Fruit fly (Drosophila melanogaster) whole organism, pupa: ENCODE measurements around the gene D19B.

ENCODE experiments used
- CG10348 ChIP-seq: fragments of 200-800 bp; sonication (Bioruptor generic); IDR thresholded peaks from 2 replicates; pipeline ENCODE4 v1.3.6; 2022; ENCODE audit warnings: missing biosample characterization, missing genetic modification characterization
- CG12605 ChIP-seq: fragments of 200-800 bp; sonication (Bioruptor generic); IDR thresholded peaks from 2 replicates; pipeline ENCODE4 v1.3.6; 2022; ENCODE audit warnings: missing biosample characterization, missing genetic modification characterization
- CG13204 ChIP-seq: fragments of 200-800 bp; sonication (Bioruptor generic); optimal IDR thresholded peaks from 2 replicates; lab custom pipeline; 2018; ENCODE audit warnings: missing biosample characterization, mild to moderate bottlenecking, missing genetic modification characterization, moderate library complexity
- CG14655 ChIP-seq: fragments of 200-800 bp; sonication (Bioruptor generic); optimal IDR thresholded peaks from 3 replicates; lab custom pipeline; 2017; ENCODE audit warnings: mild to moderate bottlenecking, missing biosample characterization, missing genetic modification reagents, missing genetic modification characterization
- CG15710 ChIP-seq: fragments of 200-800 bp; sonication (Bioruptor generic); optimal IDR thresholded peaks from 2 replicates; lab custom pipeline; 2018; ENCODE audit warnings: missing biosample characterization, mild to moderate bottlenecking, missing genetic modification characterization, moderate library complexity
- CG17806 ChIP-seq: fragments of 200-800 bp; sonication (Bioruptor generic); optimal IDR thresholded peaks from 2 replicates; lab custom pipeline; 2018; ENCODE audit warnings: missing biosample characterization, mild to moderate bottlenecking, missing genetic modification characterization, moderate library complexity
- CG32121 ChIP-seq: fragments of 200-800 bp; sonication (Bioruptor generic); IDR thresholded peaks from 2 replicates; pipeline ENCODE4 v1.3.6; 2022; ENCODE audit warnings: missing biosample characterization, missing genetic modification characterization
- CG34367 ChIP-seq: fragments of 200-800 bp; sonication (Bioruptor generic); optimal IDR thresholded peaks from 2 replicates; lab custom pipeline; 2018; ENCODE audit warnings: missing biosample characterization, mild to moderate bottlenecking, missing genetic modification characterization
- CG4496 ChIP-seq: fragments of 200-800 bp; sonication (Bioruptor generic); IDR thresholded peaks from 3 replicates; pipeline ENCODE4 v1.3.6; 2022; ENCODE audit warnings: missing biosample characterization, missing genetic modification characterization
- CG8159 ChIP-seq: fragments of 200-800 bp; sonication (Bioruptor generic); optimal IDR thresholded peaks from 3 replicates; lab custom pipeline; 2018; ENCODE audit warnings: missing biosample characterization, mild to moderate bottlenecking, missing genetic modification characterization, moderate library complexity
- CG8301 ChIP-seq: fragments of 200-800 bp; sonication (Bioruptor generic); optimal IDR thresholded peaks from 2 replicates; lab custom pipeline; 2018; ENCODE audit warnings: missing biosample characterization, mild to moderate bottlenecking, missing genetic modification characterization
- CG9948 ChIP-seq: fragments of 200-800 bp; sonication (Bioruptor generic); optimal IDR thresholded peaks from 2 replicates; lab custom pipeline; 2018; ENCODE audit warnings: missing biosample characterization, mild to moderate bottlenecking, missing genetic modification characterization, moderate library complexity
- D1 ChIP-seq: fragments of 200-800 bp; sonication (Bioruptor generic); optimal IDR thresholded peaks from 2 replicates; lab custom pipeline; 2018; ENCODE audit warnings: missing biosample characterization, mild to moderate bottlenecking, missing genetic modification characterization, moderate library complexity
- EcR ChIP-seq: fragments of 200-800 bp; sonication (Bioruptor generic); optimal IDR thresholded peaks from 3 replicates; lab custom pipeline; 2019; ENCODE audit warnings: missing biosample characterization, missing genetic modification characterization, mild to moderate bottlenecking, moderate library complexity, missing genetic modification reagents
- Ets98B ChIP-seq: fragments of 200-800 bp; sonication (Bioruptor generic); IDR thresholded peaks from 2 replicates; pipeline ENCODE4 v1.3.6; 2022; ENCODE audit warnings: missing biosample characterization, missing genetic modification characterization
- Pif1A ChIP-seq: fragments of 200-800 bp; sonication (Bioruptor generic); optimal IDR thresholded peaks from 3 replicates; lab custom pipeline; 2016; ENCODE audit warnings: missing biosample characterization, missing genetic modification characterization
- Pif1B ChIP-seq: fragments of 200-800 bp; sonication (Bioruptor generic); optimal IDR thresholded peaks from 3 replicates; lab custom pipeline; 2016; ENCODE audit warnings: missing biosample characterization, missing genetic modification characterization
- Snoo ChIP-seq: fragments of 200-800 bp; sonication (Bioruptor generic); optimal IDR thresholded peaks from 3 replicates; lab custom pipeline; 2017; ENCODE audit warnings: missing biosample characterization, mild to moderate bottlenecking, missing genetic modification characterization, inconsistent platforms
- fd96Ca ChIP-seq: fragments of 200-800 bp; sonication (Bioruptor generic); IDR thresholded peaks from 3 replicates; pipeline ENCODE4 v1.3.6; 2022; ENCODE audit warnings: missing biosample characterization, missing genetic modification characterization
- gl ChIP-seq: fragments of 200-800 bp; sonication (Bioruptor generic); optimal IDR thresholded peaks from 2 replicates; lab custom pipeline; 2018; ENCODE audit warnings: missing biosample characterization, mild to moderate bottlenecking, missing genetic modification characterization
- rn ChIP-seq: fragments of 200-800 bp; sonication (Bioruptor generic); IDR thresholded peaks from 2 replicates; pipeline ENCODE4 v1.3.6; 2022; ENCODE audit warnings: missing biosample characterization, missing genetic modification characterization

The D19B gene

dm6 chr3L:6184884-6185438 is at the start of gene D19B, which contains the start of gene CG43293:
TSS of gene D19B (minus strand) at chr3L:6184920.
TSS of gene CG43293 (plus strand) at chr3L:6185189.
- TF ChIP-seq Pif1B (GFP tag; lab: Kevin White, UChicago) (peak; percentile 93), CG4496 (peak; percentile 92), CG9948 (tag; lab: Kevin White, UChicago) (peak; percentile 81), CG13204 (GFP tag; lab: Kevin White, UChicago) (no peak), CG32121 (GFP tag; lab: Robert Waterston, UW) (peak; percentile 92), Snoo (tag; lab: Kevin White, UChicago) (peak; percentile 84), CG10348 (peak; percentile 36; the same call in 1 of the 2 replicates), CG8159 (tag; lab: Kevin White, UChicago) (peak; percentile 82), CG14655 (GFP tag; lab: Kevin White, UChicago) (peak; percentile 88), gl (tag; lab: Kevin White, UChicago) (peak; percentile 76), Ets98B (peak; percentile 94), EcR (GFP tag; lab: Kevin White, UChicago) (no peak), D1 (tag; lab: Kevin White, UChicago) (no peak), CG17806 (tag; lab: Kevin White, UChicago) (peak; percentile 82), CG34367 (tag; lab: Kevin White, UChicago) (peak; percentile 81), CG15710 (tag; lab: Kevin White, UChicago) (peak; percentile 81), fd96Ca (GFP tag; lab: Robert Waterston, UW) (peak; percentile 92), CG8301 (tag; lab: Kevin White, UChicago) (peak; percentile 80), Pif1A (GFP tag; lab: Kevin White, UChicago) (no peak), CG12605 (GFP tag; lab: Robert Waterston, UW) (peak; percentile 91), rn (GFP tag; lab: Robert Waterston, UW) (peak; percentile 86)

dm6 chr3L:6234035-6234434 is 49.3 kb upstream of the D19B start, which contains the start of gene CG42714:
TSS of gene CG42714 (minus strand) at chr3L:6234056.
- TF ChIP-seq CG15710 (tag; lab: Kevin White, UChicago) (no peak), gl (tag; lab: Kevin White, UChicago) (no peak), CG34367 (tag; lab: Kevin White, UChicago) (no peak), CG12605 (GFP tag; lab: Robert Waterston, UW) (no peak), CG4496 (no peak), CG17806 (tag; lab: Kevin White, UChicago) (no peak), CG8159 (tag; lab: Kevin White, UChicago) (no peak), CG14655 (GFP tag; lab: Kevin White, UChicago) (no peak), CG32121 (GFP tag; lab: Robert Waterston, UW) (no peak), CG9948 (tag; lab: Kevin White, UChicago) (no peak), CG8301 (tag; lab: Kevin White, UChicago) (no peak), Snoo (tag; lab: Kevin White, UChicago) (no peak), Pif1A (GFP tag; lab: Kevin White, UChicago) (no peak), CG10348 (no peak)

- TF ChIP-seq CG4496 (no peak), CG8159 (tag; lab: Kevin White, UChicago) (no peak), Ets98B (no peak), CG9948 (tag; lab: Kevin White, UChicago) (no peak), EcR (GFP tag; lab: Kevin White, UChicago) (no peak), CG15710 (tag; lab: Kevin White, UChicago) (no peak), rn (GFP tag; lab: Robert Waterston, UW) (no peak), CG13204 (GFP tag; lab: Kevin White, UChicago) (no peak), Pif1B (GFP tag; lab: Kevin White, UChicago) (no peak), CG32121 (GFP tag; lab: Robert Waterston, UW) (no peak), CG17806 (tag; lab: Kevin White, UChicago) (no peak), CG12605 (GFP tag; lab: Robert Waterston, UW) (no peak), CG14655 (GFP tag; lab: Kevin White, UChicago) (no peak)
Observed at dm6 chr3L:6233281-6233680, 48.6 kb upstream of the D19B start, which contains the start of gene BG642312. TSS of gene BG642312 (minus strand) at chr3L:6233381.

dm6 chr3L:6232261-6232660 is 47.5 kb upstream of the D19B start, which contains the start of gene CG13299:
TSS of gene CG13299 (minus strand) at chr3L:6232361.
- TF ChIP-seq fd96Ca (GFP tag; lab: Robert Waterston, UW), result no peak
- TF ChIP-seq rn (GFP tag; lab: Robert Waterston, UW), result no peak
- no peak for TF ChIP-seq gl (tag; lab: Kevin White, UChicago)
- no peak for TF ChIP-seq CG34367 (tag; lab: Kevin White, UChicago)
- no peak for TF ChIP-seq CG13204 (GFP tag; lab: Kevin White, UChicago)
- no peak for TF ChIP-seq CG32121 (GFP tag; lab: Robert Waterston, UW)
- TF ChIP-seq CG12605 (GFP tag; lab: Robert Waterston, UW), result no peak
- TF ChIP-seq CG15710 (tag; lab: Kevin White, UChicago), result no peak

dm6 chr3L:6220187-6220586 is 35.5 kb upstream of the D19B start, which contains the start of gene CG33946:
TSS of gene CG33946 (plus strand) at chr3L:6220578.
- TF ChIP-seq rn (GFP tag; lab: Robert Waterston, UW) (peak; percentile 54), CG8159 (tag; lab: Kevin White, UChicago) (no peak), CG15710 (tag; lab: Kevin White, UChicago) (no peak), CG10348 (peak; percentile 57; the same call in 1 of the 2 replicates), CG8301 (tag; lab: Kevin White, UChicago) (peak; percentile 63), Pif1B (GFP tag; lab: Kevin White, UChicago) (no peak), Ets98B (peak; percentile 55), CG14655 (GFP tag; lab: Kevin White, UChicago) (peak; percentile 70), CG12605 (GFP tag; lab: Robert Waterston, UW) (peak; percentile 50), CG17806 (tag; lab: Kevin White, UChicago) (peak; percentile 35), CG4496 (peak; percentile 86), EcR (GFP tag; lab: Kevin White, UChicago) (no peak), gl (tag; lab: Kevin White, UChicago) (no peak), CG34367 (tag; lab: Kevin White, UChicago) (no peak), CG9948 (tag; lab: Kevin White, UChicago) (peak; percentile 41), CG32121 (GFP tag; lab: Robert Waterston, UW) (peak; percentile 76), fd96Ca (GFP tag; lab: Robert Waterston, UW) (peak; percentile 86), Pif1A (GFP tag; lab: Kevin White, UChicago) (no peak), CG13204 (GFP tag; lab: Kevin White, UChicago) (no peak), D1 (tag; lab: Kevin White, UChicago) (no peak), Snoo (tag; lab: Kevin White, UChicago) (peak; percentile 66)
- TF ChIP-seq, all 21 proteins: peak for 12
